Worm (Caenorhabditis elegans) whole organism, young adult: ENCODE measurements around the gene K12H6.2.

Source experiments
- C17E4.6 ChIP-seq: fragments of 200-800 bp; sonication (Bioruptor generic); IDR thresholded peaks from 2 replicates; pipeline ENCODE4 v1.3.6; 2022; ENCODE audit warnings: missing genetic modification reagents, missing genetic modification characterization, missing compliant biosample characterization
- F22D6.2 ChIP-seq: sonication (generic microtip); optimal IDR thresholded peaks from 2 replicates; lab custom pipeline; 2016; ENCODE audit warnings: mild to moderate bottlenecking, missing genetic modification characterization, missing compliant biosample characterization
- F37B4.10 ChIP-seq: fragments of 200-800 bp; sonication (Bioruptor generic); IDR thresholded peaks from 2 replicates; pipeline ENCODE4 v1.3.6; 2022; ENCODE audit warnings: missing genetic modification characterization, missing compliant biosample characterization
- F55B11.4 ChIP-seq: sonication (generic microtip); optimal IDR thresholded peaks from 2 replicates; lab custom pipeline; 2016; ENCODE audit warnings: missing compliant biosample characterization, missing genetic modification characterization, borderline replicate concordance; ENCODE audit not compliant: insufficient read depth
- F57A8.1 ChIP-seq: fragments of 200-800 bp; sonication (Bioruptor generic); optimal IDR thresholded peaks from 2 replicates; lab custom pipeline; 2018; ENCODE audit warnings: mild to moderate bottlenecking, missing genetic modification characterization, moderate library complexity, missing compliant biosample characterization
- K12H6.12 ChIP-seq: fragments of 200-800 bp; sonication (Bioruptor generic); optimal IDR thresholded peaks from 2 replicates; lab custom pipeline; 2018; ENCODE audit warnings: mild to moderate bottlenecking, missing genetic modification characterization, missing compliant biosample characterization
- cebp-1 ChIP-seq, 2 experiments: fragments of 200-800 bp in 1 of 2; sonication (Bioruptor generic) in 1 of 2; sonication (generic microtip) in 1 of 2; IDR thresholded peaks in 1 of 2; optimal IDR thresholded peaks in 1 of 2; 2 replicates each; pipeline versions ENCODE4 v1.3.6 to Lab custom; 2017 to 2022; ENCODE audit warnings: missing compliant biosample characterization in 2 of 2, missing genetic modification characterization in 2 of 2, mild to moderate bottlenecking in 1 of 2, missing genetic modification reagents in 1 of 2, moderate library complexity in 1 of 2
- cebp-2 ChIP-seq: fragments of 200-800 bp; sonication (Bioruptor generic); IDR thresholded peaks from 2 replicates; pipeline ENCODE4 v1.3.6; 2022; ENCODE audit warnings: missing genetic modification characterization, missing compliant biosample characterization
- die-1 ChIP-seq: sonication (generic microtip); optimal IDR thresholded peaks from 2 replicates; lab custom pipeline; 2016; ENCODE audit warnings: missing genotype, mild to moderate bottlenecking, missing genetic modification characterization, missing compliant biosample characterization
- dox-1 ChIP-seq: fragments of 200-800 bp; sonication (Bioruptor generic); IDR thresholded peaks from 2 replicates; pipeline ENCODE4 v1.3.6; 2022; ENCODE audit warnings: missing genetic modification reagents, missing genetic modification characterization, missing compliant biosample characterization
- dpff-1 ChIP-seq: sonication (generic microtip); optimal IDR thresholded peaks from 2 replicates; lab custom pipeline; 2017; ENCODE audit warnings: mild to moderate bottlenecking, missing genetic modification characterization, missing compliant biosample characterization
- dpl-1 ChIP-seq: fragments of 150-350 bp; optimal IDR thresholded peaks from 2 replicates; lab custom pipeline; 2014; ENCODE audit warnings: missing biosample characterization, missing genetic modification reagents, missing genetic modification characterization
- egrh-3 ChIP-seq: fragments of 200-800 bp; sonication (Bioruptor generic); IDR thresholded peaks from 2 replicates; pipeline ENCODE4 v1.3.6; 2022; ENCODE audit warnings: missing genetic modification reagents, missing genetic modification characterization, missing compliant biosample characterization
- hmg-1.2 ChIP-seq: fragments of 200-800 bp; sonication (Bioruptor generic); IDR thresholded peaks from 2 replicates; pipeline ENCODE4 v1.3.6; 2022; ENCODE audit warnings: missing genetic modification reagents, missing genetic modification characterization, missing compliant biosample characterization
- let-526 ChIP-seq: fragments of 200-800 bp; sonication (Bioruptor generic); IDR thresholded peaks from 2 replicates; pipeline ENCODE4 v1.3.6; 2022; ENCODE audit warnings: missing genetic modification reagents, missing genetic modification characterization, missing compliant biosample characterization
- let-607 ChIP-seq, 2 experiments: fragments of 200-800 bp in 1 of 2; sonication (Bioruptor generic) in 1 of 2; sonication (generic microtip) in 1 of 2; optimal IDR thresholded peaks; 2 replicates each; lab custom pipeline; 2016 to 2018; ENCODE audit warnings: mild to moderate bottlenecking in 2 of 2, missing compliant biosample characterization in 2 of 2, missing genetic modification characterization in 2 of 2, moderate library complexity in 2 of 2, missing genotype in 1 of 2
- lin-35 ChIP-seq, 3 experiments: fragments of 150-350 bp in 2 of 3; sonication (generic microtip) in 1 of 3; optimal IDR thresholded peaks; 2 replicates each; lab custom pipeline; 2014 to 2018; ENCODE audit warnings: missing biosample characterization in 3 of 3, missing genetic modification characterization in 3 of 3, missing genetic modification reagents in 3 of 3
- lin-54 ChIP-seq: fragments of 200-800 bp; sonication (Bioruptor generic); optimal IDR thresholded peaks from 2 replicates; lab custom pipeline; 2018; ENCODE audit warnings: mild to moderate bottlenecking, missing genetic modification characterization, missing compliant biosample characterization
- lsl-1 ChIP-seq: fragments of 200-800 bp; sonication (Bioruptor generic); optimal IDR thresholded peaks from 2 replicates; lab custom pipeline; 2018; ENCODE audit warnings: mild to moderate bottlenecking, missing genetic modification characterization, moderate library complexity, missing compliant biosample characterization
- mcd-1 ChIP-seq: fragments of 200-800 bp; sonication (Bioruptor generic); IDR thresholded peaks from 2 replicates; pipeline ENCODE4 v1.3.6; 2022; ENCODE audit warnings: missing genetic modification reagents, missing genetic modification characterization, missing compliant biosample characterization
- nfya-1 ChIP-seq: sonication (generic microtip); optimal IDR thresholded peaks from 2 replicates; lab custom pipeline; 2017; ENCODE audit warnings: antibody characterized with exemption, missing compliant biosample characterization, missing genetic modification characterization, borderline replicate concordance; ENCODE audit not compliant: insufficient read depth
- nhr-179 ChIP-seq: sonication (generic microtip); optimal IDR thresholded peaks from 2 replicates; lab custom pipeline; 2016; ENCODE audit warnings: mild to moderate bottlenecking, missing genetic modification characterization, missing compliant biosample characterization
- nhr-90 ChIP-seq: sonication (generic microtip); optimal IDR thresholded peaks from 2 replicates; lab custom pipeline; 2016; ENCODE audit warnings: missing genotype, mild to moderate bottlenecking, missing genetic modification characterization, missing compliant biosample characterization
- sea-2 ChIP-seq: fragments of 200-800 bp; sonication (Bioruptor generic); IDR thresholded peaks from 2 replicates; pipeline ENCODE4 v1.3.6; 2022; ENCODE audit warnings: missing genetic modification characterization, missing compliant biosample characterization
- tbp1 ChIP-seq: fragments of 200-800 bp; sonication (Bioruptor generic); optimal IDR thresholded peaks from 2 replicates; lab custom pipeline; 2018; ENCODE audit warnings: mild to moderate bottlenecking, missing genetic modification characterization, missing compliant biosample characterization
- zfh-2 ChIP-seq: fragments of 200-800 bp; sonication (Bioruptor generic); conservative IDR thresholded peaks from 2 replicates; pipeline ENCODE4 v1.3.6; 2022; ENCODE audit warnings: missing genetic modification reagents, missing genetic modification characterization, missing compliant biosample characterization
- ztf-25 ChIP-seq: fragments of 200-800 bp; sonication (Bioruptor generic); IDR thresholded peaks from 2 replicates; pipeline ENCODE4 v1.3.6; 2022; ENCODE audit warnings: missing genetic modification reagents, missing genetic modification characterization, missing compliant biosample characterization
- ztf-28 ChIP-seq: fragments of 200-800 bp; sonication (Bioruptor generic); IDR thresholded peaks from 2 replicates; pipeline ENCODE4 v1.3.6; 2022; ENCODE audit warnings: missing genetic modification reagents, missing genetic modification characterization, missing compliant biosample characterization

K12H6.2 gene

ce11 chrII:2787031-2787512, 28.3 kb downstream of the K12H6.2 start, which contains the start of the genes F08D12.12 and srpa-72:
Gene F08D12.12 (minus strand): TSS chrII:2787081.
Gene srpa-72 (plus strand): TSS chrII:2787481.
- TF ChIP-seq mcd-1 (GFP tag; lab: Robert Waterston, UW): peak; percentile 54
- no peak for TF ChIP-seq nfya-1 (tag; lab: Kevin White, UChicago)
- peak; percentile 6 for TF ChIP-seq lsl-1 (GFP tag; lab: Kevin White, UChicago)
- TF ChIP-seq tbp1 (GFP tag; lab: Kevin White, UChicago): peak; percentile 30
- no peak for TF ChIP-seq F57A8.1 (GFP tag; lab: Kevin White, UChicago)
- TF ChIP-seq let-607 (tag; optimal IDR thresholded peaks at IDR 0.05; lab: Kevin White, UChicago): peak; percentile 5 to 53
- TF ChIP-seq cebp-1 (GFP tag; IDR thresholded peaks at IDR 0.05; lab: Robert Waterston, UW): no peak
- TF ChIP-seq cebp-1 (tag; optimal IDR thresholded peaks at IDR 0.05; lab: Kevin White, UChicago): peak; percentile 16
- TF ChIP-seq hmg-1.2 (GFP tag; lab: Robert Waterston, UW): peak; percentile 34; the same call in 1 of the 2 replicates
- peak; percentile 36 for TF ChIP-seq lin-54

ce11 chrII:2785787-2786186, 29.6 kb downstream of the K12H6.2 start:
- no peak for TF ChIP-seq sea-2 (GFP tag; lab: Robert Waterston, UW)
- TF ChIP-seq zfh-2 (GFP tag; lab: Robert Waterston, UW): peak; percentile 88
- no peak for TF ChIP-seq nhr-90 (tag; lab: Kevin White, UChicago)
- TF ChIP-seq K12H6.12 (tag; lab: Kevin White, UChicago): no peak
- TF ChIP-seq let-526 (GFP tag; lab: Robert Waterston, UW): no peak
- TF ChIP-seq dpl-1: no peak
- no peak for TF ChIP-seq F55B11.4 (tag; lab: Kevin White, UChicago)
- no peak for TF ChIP-seq C17E4.6
- 0 out of 2 replicates have a peak, but pooled peaks have one; percentile 64 for TF ChIP-seq F37B4.10
- TF ChIP-seq egrh-3: peak; percentile 86; the same call in 1 of the 2 replicates

- TF ChIP-seq ztf-25 (no peak), zfh-2 (GFP tag; lab: Robert Waterston, UW) (peak; percentile 73), dox-1 (GFP tag; lab: Robert Waterston, UW) (no peak), egrh-3 (peak; percentile 63; the same call in 1 of the 2 replicates), ztf-28 (GFP tag; lab: Robert Waterston, UW) (no peak)
Measured at ce11 chrII:2783380-2783779, 32.0 kb downstream of the K12H6.2 start.

- no peak for TF ChIP-seq zfh-2 (GFP tag; lab: Robert Waterston, UW)
- no peak for TF ChIP-seq nhr-179 (tag; lab: Kevin White, UChicago)
- no peak for TF ChIP-seq F37B4.10
- TF ChIP-seq F55B11.4 (tag; lab: Kevin White, UChicago): no peak
- TF ChIP-seq mcd-1 (GFP tag; lab: Robert Waterston, UW): no peak
- no peak for TF ChIP-seq lin-35 (GFP tag; optimal IDR thresholded peaks at IDR 0.05; lab: Kevin White, UChicago)
- no peak for TF ChIP-seq cebp-2 (GFP tag; lab: Robert Waterston, UW)
- no peak for TF ChIP-seq F22D6.2 (tag; lab: Kevin White, UChicago)
- no peak for TF ChIP-seq die-1
Measured at ce11 chrII:2781355-2781754, 34.0 kb downstream of the K12H6.2 start, which contains the start of gene F08D12.2. Gene F08D12.2 (plus strand): TSS chrII:2781655.

ce11 chrII:2780804-2781203, 34.5 kb downstream of the K12H6.2 start:
- no peak for TF ChIP-seq dpff-1
- peak; percentile 50 for TF ChIP-seq zfh-2 (GFP tag; lab: Robert Waterston, UW)
